Fruit fly (Drosophila melanogaster) S2 (cell line): ENCODE data around the gene Poxm.

ENCODE experiments used
- CG8478 ChIP-seq: fragments of >200 bp; optimal IDR thresholded peaks from 2 replicates; lab custom pipeline; 2018
- CTCF ChIP-seq, 2 experiments: fragments of >200 bp; optimal IDR thresholded peaks; 2 replicates each; lab custom pipeline; 2018

DNA sequence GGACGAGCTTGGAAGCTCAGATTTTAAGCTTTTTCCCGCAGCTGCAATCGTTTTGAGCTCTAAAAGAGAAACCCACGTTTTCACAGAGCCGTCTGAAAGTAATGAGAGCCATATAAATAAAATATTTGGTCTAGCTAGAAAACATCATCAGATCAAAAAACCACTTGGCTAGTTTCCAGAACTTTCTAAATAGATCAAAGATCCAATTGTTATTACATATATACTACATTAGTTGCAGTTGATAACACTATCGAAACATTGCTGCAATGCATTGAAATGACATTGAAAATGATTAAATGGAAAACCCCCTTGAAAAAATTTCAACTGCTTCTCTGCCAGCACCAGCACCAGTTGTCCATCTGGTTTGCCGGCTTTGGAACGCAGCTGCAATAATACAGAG lies 21.4 kb upstream of the Poxm start:
- no peak for TF ChIP-seq CG8478 (lab: Kevin White, UChicago)
- no peak for TF ChIP-seq CTCF (optimal IDR thresholded peaks at IDR 0.05; lab: Kevin White, UChicago)
